Fruit fly (Drosophila melanogaster) S2 (cell line): ENCODE results near the gene CG13700.

Source experiments
- CG8478 ChIP-seq: fragments of >200 bp; optimal IDR thresholded peaks from 2 replicates; lab custom pipeline; 2018
- CTCF ChIP-seq, 2 experiments: fragments of >200 bp; optimal IDR thresholded peaks; 2 replicates each; lab custom pipeline; 2018

dm6 chr3L:18296452-18296851, 4.6 kb downstream of the CG13700 start:
- no peak for TF ChIP-seq CG8478 (lab: Kevin White, UChicago)
- no peak for TF ChIP-seq CTCF (optimal IDR thresholded peaks at IDR 0.05; lab: Kevin White, UChicago)
